Worm (Caenorhabditis elegans) whole organism, mixed stage, embryonic: ENCODE measurements around the gene fbxo-11.2.
A peak's percentile ranks its signal among the peaks of the same experiment; 100 is the strongest.

Source experiments
- M03D4.4 ChIP-seq: sonication (generic microtip); optimal IDR thresholded peaks from 2 replicates; lab custom pipeline; 2017; ENCODE audit warnings: mild to moderate bottlenecking, missing genetic modification characterization, missing compliant biosample characterization
- bed-3 ChIP-seq: fragments of 200-800 bp; sonication (Bioruptor generic); optimal IDR thresholded peaks from 3 replicates; lab custom pipeline; 2018; ENCODE audit warnings: mild to moderate bottlenecking, missing genetic modification characterization, moderate library complexity, missing compliant biosample characterization
- blmp-1 ChIP-seq: fragments of 150-350 bp; optimal IDR thresholded peaks from 2 replicates; lab custom pipeline; 2014; ENCODE audit warnings: missing biosample characterization, missing genetic modification characterization
- ceh-39 ChIP-seq: fragments of 150-350 bp; optimal IDR thresholded peaks from 2 replicates; lab custom pipeline; 2014; ENCODE audit warnings: missing biosample characterization, missing genetic modification characterization
- ceh-43 ChIP-seq: fragments of 200-800 bp; sonication (Bioruptor generic); optimal IDR thresholded peaks from 2 replicates; lab custom pipeline; 2018; ENCODE audit warnings: mild to moderate bottlenecking, missing genetic modification characterization, moderate library complexity, missing compliant biosample characterization
- ceh-83 ChIP-seq: fragments of 200-800 bp; sonication (Bioruptor generic); optimal IDR thresholded peaks from 2 replicates; lab custom pipeline; 2018; ENCODE audit warnings: mild to moderate bottlenecking, missing genetic modification characterization, missing compliant biosample characterization
- ces-1 ChIP-seq: fragments of 150-350 bp; optimal IDR thresholded peaks from 2 replicates; lab custom pipeline; 2014; ENCODE audit warnings: missing biosample characterization, missing genetic modification reagents, missing genetic modification characterization
- cnd-1 ChIP-seq: fragments of 200-800 bp; sonication (Bioruptor generic); optimal IDR thresholded peaks from 2 replicates; lab custom pipeline; 2018; ENCODE audit warnings: mild to moderate bottlenecking, missing genetic modification characterization, missing compliant biosample characterization
- drap-1 ChIP-seq: fragments of 200-800 bp; sonication (Bioruptor generic); optimal IDR thresholded peaks from 3 replicates; lab custom pipeline; 2018; ENCODE audit warnings: mild to moderate bottlenecking, missing genetic modification characterization, missing compliant biosample characterization
- elt-1 ChIP-seq: sonication (generic microtip); optimal IDR thresholded peaks from 2 replicates; lab custom pipeline; 2017; ENCODE audit warnings: missing genetic modification characterization, mild to moderate bottlenecking, missing compliant biosample characterization, antibody characterized with exemption, moderate library complexity, borderline replicate concordance; ENCODE audit not compliant: insufficient read depth
- elt-3 ChIP-seq: fragments of 150-350 bp; optimal IDR thresholded peaks from 2 replicates; lab custom pipeline; 2014; ENCODE audit warnings: missing biosample characterization, missing genetic modification characterization
- flh-1 ChIP-seq: fragments of 200-800 bp; sonication (Bioruptor generic); optimal IDR thresholded peaks from 2 replicates; lab custom pipeline; 2018; ENCODE audit warnings: mild to moderate bottlenecking, missing genetic modification characterization, moderate library complexity, missing compliant biosample characterization
- ham-2 ChIP-seq: fragments of 200-800 bp; sonication (Bioruptor generic); optimal IDR thresholded peaks from 2 replicates; lab custom pipeline; 2018; ENCODE audit warnings: mild to moderate bottlenecking, missing genetic modification characterization, missing compliant biosample characterization
- hlh-1 ChIP-seq: fragments of 150-350 bp; optimal IDR thresholded peaks from 2 replicates; lab custom pipeline; 2014; ENCODE audit warnings: missing biosample characterization, missing genetic modification reagents, missing genetic modification characterization
- lin-13 ChIP-seq: fragments of 150-350 bp; optimal IDR thresholded peaks from 2 replicates; lab custom pipeline; 2014; ENCODE audit warnings: missing biosample characterization, missing genetic modification characterization
- lin-32 ChIP-seq: fragments of 200-800 bp; sonication (Bioruptor generic); optimal IDR thresholded peaks from 2 replicates; lab custom pipeline; 2018; ENCODE audit warnings: mild to moderate bottlenecking, missing genetic modification characterization, missing compliant biosample characterization
- lsy-2 ChIP-seq: fragments of 150-350 bp; optimal IDR thresholded peaks from 2 replicates; lab custom pipeline; 2014; ENCODE audit warnings: missing biosample characterization, missing genetic modification characterization
- mab-5 ChIP-seq: fragments of 150-350 bp; optimal IDR thresholded peaks from 2 replicates; lab custom pipeline; 2014; ENCODE audit warnings: missing biosample characterization, missing genetic modification characterization
- mep-1 ChIP-seq: fragments of 150-350 bp; optimal IDR thresholded peaks from 2 replicates; lab custom pipeline; 2017; ENCODE audit warnings: missing biosample characterization, missing genetic modification reagents, missing genetic modification characterization, inconsistent platforms
- mls-2 ChIP-seq: sonication (generic microtip); optimal IDR thresholded peaks from 2 replicates; lab custom pipeline; 2016; ENCODE audit warnings: mild to moderate bottlenecking, missing genetic modification characterization, moderate library complexity, missing compliant biosample characterization
- nhr-12 ChIP-seq: fragments of 150-350 bp; optimal IDR thresholded peaks from 2 replicates; lab custom pipeline; 2014; ENCODE audit warnings: missing biosample characterization, missing genetic modification characterization
- nhr-2 ChIP-seq: fragments of 150-350 bp; optimal IDR thresholded peaks from 2 replicates; lab custom pipeline; 2014; ENCODE audit warnings: missing biosample characterization, missing genetic modification characterization
- nhr-237 ChIP-seq: fragments of 150-350 bp; optimal IDR thresholded peaks from 2 replicates; lab custom pipeline; 2014; ENCODE audit warnings: missing biosample characterization, missing genetic modification characterization
- nhr-28 ChIP-seq: fragments of 150-350 bp; optimal IDR thresholded peaks from 2 replicates; lab custom pipeline; 2014; ENCODE audit warnings: missing biosample characterization, missing genetic modification characterization
- nhr-76 ChIP-seq: sonication (generic microtip); optimal IDR thresholded peaks from 2 replicates; lab custom pipeline; 2017; ENCODE audit warnings: missing biosample characterization, missing genetic modification characterization
- pha-4 ChIP-seq: fragments of 150-350 bp; optimal IDR thresholded peaks from 2 replicates; lab custom pipeline; 2018; ENCODE audit warnings: missing biosample characterization, missing genetic modification reagents, missing genetic modification characterization
- sem-2 ChIP-seq: fragments of 200-800 bp; sonication (Bioruptor generic); optimal IDR thresholded peaks from 2 replicates; lab custom pipeline; 2018; ENCODE audit warnings: mild to moderate bottlenecking, missing genetic modification characterization, missing compliant biosample characterization
- snpc-4 ChIP-seq: fragments of 150-350 bp; optimal IDR thresholded peaks from 2 replicates; lab custom pipeline; 2014; ENCODE audit warnings: missing biosample characterization, missing genetic modification characterization
- sptf-1 ChIP-seq: sonication (generic microtip); optimal IDR thresholded peaks from 2 replicates; lab custom pipeline; 2017; ENCODE audit warnings: mild to moderate bottlenecking, missing genetic modification characterization, moderate library complexity, missing compliant biosample characterization
- tbx-8 ChIP-seq: fragments of 200-800 bp; sonication (Bioruptor generic); optimal IDR thresholded peaks from 2 replicates; lab custom pipeline; 2018; ENCODE audit warnings: mild to moderate bottlenecking, missing genetic modification characterization, moderate library complexity, missing compliant biosample characterization
- unc-120 ChIP-seq: sonication (generic microtip); optimal IDR thresholded peaks from 2 replicates; lab custom pipeline; 2017; ENCODE audit warnings: missing genetic modification characterization, missing compliant biosample characterization; ENCODE audit not compliant: poor library complexity, severe bottlenecking
- unc-39 ChIP-seq: fragments of 150-350 bp; optimal IDR thresholded peaks from 2 replicates; lab custom pipeline; 2014; ENCODE audit warnings: missing biosample characterization, missing genetic modification characterization
- unc-62 ChIP-seq: fragments of 150-350 bp; optimal IDR thresholded peaks from 2 replicates; lab custom pipeline; 2014; ENCODE audit warnings: missing biosample characterization, missing genetic modification reagents, missing genetic modification characterization
- zip-8 ChIP-seq: fragments of 150-350 bp; optimal IDR thresholded peaks from 2 replicates; lab custom pipeline; 2014; ENCODE audit warnings: missing biosample characterization, missing genetic modification characterization
- ztf-11 ChIP-seq: fragments of 150-350 bp; optimal IDR thresholded peaks from 2 replicates; lab custom pipeline; 2014; ENCODE audit warnings: missing biosample characterization, missing genetic modification characterization

Gene fbxo-11.2

ce11 chrIII:1053067-1053466 is at the start of gene fbxo-11.2:
TSS of gene fbxo-11.2 (minus strand) at chrIII:1053242.
- TF ChIP-seq nhr-76 (tag; lab: Kevin White, UChicago) (no peak), unc-62 (no peak), ztf-11 (no peak), zip-8 (tag; lab: Kevin White, UChicago) (no peak), elt-3 (tag; lab: Kevin White, UChicago) (no peak), pha-4 (tag; lab: Kevin White, UChicago) (no peak), lsy-2 (no peak), nhr-237 (tag; lab: Kevin White, UChicago) (no peak), unc-120 (tag; lab: Kevin White, UChicago) (no peak), ceh-43 (GFP tag; lab: Kevin White, UChicago) (no peak), flh-1 (no peak), sem-2 (GFP tag; lab: Kevin White, UChicago) (no peak), nhr-12 (tag; lab: Kevin White, UChicago) (no peak), ham-2 (GFP tag; lab: Kevin White, UChicago) (peak; percentile 95), lin-13 (tag; lab: Kevin White, UChicago) (no peak), drap-1 (GFP tag; lab: Kevin White, UChicago) (no peak), ces-1 (no peak), M03D4.4 (tag; lab: Kevin White, UChicago) (peak; percentile 24), blmp-1 (tag; lab: Kevin White, UChicago) (no peak), sptf-1 (tag; lab: Kevin White, UChicago) (peak; percentile 13), tbx-8 (GFP tag; lab: Kevin White, UChicago) (peak; percentile 16), nhr-28 (no peak), ceh-39 (tag; lab: Kevin White, UChicago) (no peak), mls-2 (no peak), nhr-2 (tag; lab: Kevin White, UChicago) (no peak), bed-3 (GFP tag; lab: Kevin White, UChicago) (no peak), hlh-1 (tag; lab: Kevin White, UChicago) (no peak), cnd-1 (tag; lab: Kevin White, UChicago) (peak; percentile 41), mab-5 (tag; lab: Kevin White, UChicago) (no peak), elt-1 (tag; lab: Kevin White, UChicago) (no peak), mep-1 (tag; lab: Kevin White, UChicago) (no peak), lin-32 (GFP tag; lab: Kevin White, UChicago) (no peak), snpc-4 (tag; lab: Kevin White, UChicago) (no peak), ceh-83 (GFP tag; lab: Kevin White, UChicago) (no peak), unc-39 (tag; lab: Kevin White, UChicago) (no peak)

- TF ChIP-seq snpc-4 (tag; lab: Kevin White, UChicago) = no peak
- no peak for TF ChIP-seq ztf-11
- TF ChIP-seq mls-2 = no peak
- TF ChIP-seq ceh-43 (GFP tag; lab: Kevin White, UChicago) = no peak
- TF ChIP-seq, all 35 proteins: peak for 0
Measured at ce11 chrIII:1099523-1099922, 46.5 kb upstream of the fbxo-11.2 start.

ce11 chrIII:1094391-1094790 is 41.3 kb upstream of the fbxo-11.2 start:
- no peak for TF ChIP-seq blmp-1 (tag; lab: Kevin White, UChicago)
- no peak for TF ChIP-seq ham-2 (GFP tag; lab: Kevin White, UChicago)
- TF ChIP-seq elt-3 (tag; lab: Kevin White, UChicago) = no peak
- TF ChIP-seq lin-32 (GFP tag; lab: Kevin White, UChicago) = no peak
- no peak for TF ChIP-seq drap-1 (GFP tag; lab: Kevin White, UChicago)
- no peak for TF ChIP-seq bed-3 (GFP tag; lab: Kevin White, UChicago)
- TF ChIP-seq nhr-12 (tag; lab: Kevin White, UChicago) = no peak
- no peak for TF ChIP-seq tbx-8 (GFP tag; lab: Kevin White, UChicago)
- TF ChIP-seq sptf-1 (tag; lab: Kevin White, UChicago) = no peak
- no peak for TF ChIP-seq cnd-1 (tag; lab: Kevin White, UChicago)
- no peak for TF ChIP-seq sem-2 (GFP tag; lab: Kevin White, UChicago)
- no peak for TF ChIP-seq ztf-11
- TF ChIP-seq snpc-4 (tag; lab: Kevin White, UChicago) = no peak
- TF ChIP-seq lin-13 (tag; lab: Kevin White, UChicago) = no peak
- no peak for TF ChIP-seq ces-1
- TF ChIP-seq M03D4.4 (tag; lab: Kevin White, UChicago) = no peak
- TF ChIP-seq pha-4 (tag; lab: Kevin White, UChicago) = no peak
- no peak for TF ChIP-seq unc-62
- TF ChIP-seq mab-5 (tag; lab: Kevin White, UChicago) = no peak
- TF ChIP-seq, all 35 proteins: peak for 0
